Worm (Caenorhabditis elegans) whole organism, L4/young adult: Measurements from ENCODE around the gene srz-101.

Experiments used
- W03F9.2 ChIP-seq: fragments of 150-350 bp; optimal IDR thresholded peaks from 2 replicates; lab custom pipeline; 2014; ENCODE audit warnings: missing biosample characterization, missing genetic modification characterization
- dao-5 ChIP-seq: sonication (generic microtip); optimal IDR thresholded peaks from 2 replicates; lab custom pipeline; 2016; ENCODE audit warnings: missing genotype, missing genetic modification characterization, moderate library complexity, missing compliant biosample characterization
- him-1 ChIP-seq: sonication (generic microtip); optimal IDR thresholded peaks from 2 replicates; lab custom pipeline; 2016; ENCODE audit warnings: missing genotype, missing genetic modification reagents, missing genetic modification characterization, missing compliant biosample characterization

- TF ChIP-seq him-1 (no peak), W03F9.2 (tag; lab: Kevin White, UChicago) (no peak), dao-5 (tag; lab: Kevin White, UChicago) (no peak)
These were observed 19.1 kb upstream of the srz-101 start, which contains the start of gene srz-1 for ce11 chrV:16675553-16675952.
